Worm (Caenorhabditis elegans): ENCODE data around the gene ZK353.10.
A peak's percentile ranks its signal among the peaks of the same experiment; 100 is the strongest.

ZK353.10 gene

DNA sequence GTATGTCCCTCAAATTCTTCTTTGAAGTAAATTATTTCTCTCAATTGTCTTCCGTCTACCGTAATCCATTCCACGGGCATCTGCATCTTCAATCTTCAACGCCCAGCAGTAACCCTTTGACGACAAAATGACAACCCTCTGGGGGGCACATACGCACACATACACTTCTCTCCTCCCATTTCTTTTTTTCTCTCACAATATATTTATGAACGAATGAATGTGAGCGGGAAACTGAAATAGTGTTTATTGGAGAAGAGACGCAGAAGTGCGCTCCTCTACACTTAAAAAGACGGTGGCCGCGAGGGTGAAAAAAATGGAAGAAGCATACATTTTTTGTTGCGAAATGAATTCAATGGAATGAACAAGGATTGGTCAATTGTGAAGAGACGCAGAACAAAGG, 17.8 kb upstream of the ZK353.10 start (continued):
- TF ChIP-seq pax-3 (tag; optimal IDR thresholded peaks at IDR 0.05) (no peak), grh-1 (GFP tag; IDR thresholded peaks at IDR 0.05) (no peak), ztf-11 (tag; optimal IDR thresholded peaks at IDR 0.05) (no peak), aha-1 (tag; optimal IDR thresholded peaks at IDR 0.05) (no peak), efl-1 (optimal IDR thresholded peaks at IDR 0.05) (peak; percentile 58 to 77), efl-1 (GFP tag; optimal IDR thresholded peaks at IDR 0.05 in 1 of 2) (peak; percentile 57 to 77), dsc-1 (tag; optimal IDR thresholded peaks at IDR 0.05) (no peak), efl-3 (GFP tag; optimal IDR thresholded peaks at IDR 0.05) (no peak), unc-30 (tag; optimal IDR thresholded peaks at IDR 0.05) (no peak), lin-15B (tag; optimal IDR thresholded peaks at IDR 0.05) (peak; percentile 24), aly-2 (tag; optimal IDR thresholded peaks at IDR 0.05) (no peak), isw-1 (GFP tag; IDR thresholded peaks at IDR 0.05) (peak; percentile 43), unc-86 (tag; optimal IDR thresholded peaks at IDR 0.05) (peak; percentile 66), ceh-90 (tag; optimal IDR thresholded peaks at IDR 0.05) (no peak), elt-2 (tag; optimal IDR thresholded peaks at IDR 0.05) (peak; percentile 24), hlh-4 (tag; optimal IDR thresholded peaks at IDR 0.05) (no peak), nhr-237 (tag; optimal IDR thresholded peaks at IDR 0.05) (no peak), vab-15 (tag; optimal IDR thresholded peaks at IDR 0.05) (no peak), ceh-63 (GFP tag; optimal IDR thresholded peaks at IDR 0.05) (no peak), fkh-8 (tag; optimal IDR thresholded peaks at IDR 0.05) (peak; percentile 80), fkh-4 (tag; optimal IDR thresholded peaks at IDR 0.05; ENCODE audit: borderline replicate concordance) (no peak), nhr-47 (tag; optimal IDR thresholded peaks at IDR 0.05) (peak; percentile 52), lir-3 (tag; optimal IDR thresholded peaks at IDR 0.05; ENCODE audit: poor library complexity) (no peak), snu-23 (GFP tag; optimal IDR thresholded peaks at IDR 0.05) (peak; percentile 69), fkh-10 (GFP tag; optimal IDR thresholded peaks at IDR 0.05) (peak; percentile 54), nhr-71 (tag; optimal IDR thresholded peaks at IDR 0.05) (peak; percentile 72), sptf-1 (tag; optimal IDR thresholded peaks at IDR 0.05) (no peak), nhr-11 (tag; optimal IDR thresholded peaks at IDR 0.05) (no peak), sup-37 (GFP tag; optimal IDR thresholded peaks at IDR 0.05) (no peak), alr-1 (tag; optimal IDR thresholded peaks at IDR 0.05; ENCODE audit: borderline replicate concordance) (no peak), fos-1 (tag; optimal IDR thresholded peaks at IDR 0.05) (peak; percentile 63)

DNA sequence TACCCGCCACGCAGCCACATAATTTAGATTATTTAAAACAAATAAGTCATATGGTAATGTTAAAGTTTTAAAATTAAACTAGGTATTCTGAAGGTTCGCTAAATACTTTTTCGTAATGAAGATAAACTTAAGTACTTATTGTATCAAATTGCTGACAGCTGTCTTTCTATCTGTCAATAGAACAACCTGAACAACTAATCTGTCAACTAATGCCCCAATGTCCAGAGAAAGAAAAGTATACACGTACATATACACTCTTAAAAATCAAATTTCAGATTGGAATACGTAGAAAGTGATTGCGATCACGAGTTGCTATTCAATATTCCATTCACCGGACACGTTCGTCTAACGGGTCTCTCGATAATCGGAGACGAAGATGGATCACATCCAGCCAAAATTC, 16.5 kb upstream of the ZK353.10 start:
- TF ChIP-seq lin-35 (GFP tag; optimal IDR thresholded peaks at IDR 0.05) (no peak), nhr-47 (tag; optimal IDR thresholded peaks at IDR 0.05) (no peak), mdl-1 (tag; optimal IDR thresholded peaks at IDR 0.05) (no peak), C34B4.2 (tag; optimal IDR thresholded peaks at IDR 0.05) (no peak), zip-4 (GFP tag; optimal IDR thresholded peaks at IDR 0.05) (no peak), mef-2 (tag; optimal IDR thresholded peaks at IDR 0.05) (no peak), aha-1 (tag; optimal IDR thresholded peaks at IDR 0.05) (no peak), xbp-1 (tag; optimal IDR thresholded peaks at IDR 0.05) (no peak), hlh-4 (tag; optimal IDR thresholded peaks at IDR 0.05) (no peak)

DNA sequence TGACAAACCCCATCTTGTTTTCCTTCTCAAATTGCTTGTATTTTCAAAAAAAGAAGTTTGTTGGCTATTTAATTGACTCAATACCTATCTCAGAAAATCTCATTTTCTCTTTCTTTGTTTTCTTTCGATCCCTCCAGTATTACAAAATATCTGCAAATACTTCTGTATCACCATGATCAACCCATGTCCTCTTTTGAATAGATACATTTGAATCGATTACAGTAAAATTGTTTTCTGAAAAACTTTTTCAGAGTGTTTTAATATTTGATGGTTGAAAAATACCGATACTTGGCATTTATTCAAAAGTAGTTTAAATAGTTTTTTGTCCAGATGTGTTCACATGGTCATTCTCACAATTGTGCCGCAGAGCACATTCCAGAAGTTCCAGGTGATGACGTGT, 14.9 kb upstream of the ZK353.10 start, which contains the start of gene ZK353.9:
TSS of gene ZK353.9 (plus strand) at position 331 of the 400 bp plus-strand sequence.
- TF ChIP-seq ztf-4 (tag; optimal IDR thresholded peaks at IDR 0.05): no peak
- TF ChIP-seq fkh-8 (tag; optimal IDR thresholded peaks at IDR 0.05): no peak
- TF ChIP-seq ztf-11 (tag; optimal IDR thresholded peaks at IDR 0.05): no peak
- no peak for TF ChIP-seq sptf-1 (tag; optimal IDR thresholded peaks at IDR 0.05)
- no peak for TF ChIP-seq mab-9 (GFP tag; IDR thresholded peaks at IDR 0.05)
- TF ChIP-seq pax-3 (tag; optimal IDR thresholded peaks at IDR 0.05): no peak
- no peak for TF ChIP-seq sox-4 (tag; optimal IDR thresholded peaks at IDR 0.05)
- TF ChIP-seq hpl-2 (GFP tag; optimal IDR thresholded peaks at IDR 0.05): no peak
- no peak for TF ChIP-seq blmp-1 (tag; optimal IDR thresholded peaks at IDR 0.05)
- no peak for TF ChIP-seq swsn-7 (tag; optimal IDR thresholded peaks at IDR 0.05)
- TF ChIP-seq pqm-1 (tag; optimal IDR thresholded peaks at IDR 0.05): no peak

Data from whole organism, L1 larva.